Worm (Caenorhabditis elegans) whole organism, L1 larva: ENCODE results near the gene F08H9.3.

Experiments
- F16B12.6 ChIP-seq: fragments of 150-350 bp; optimal IDR thresholded peaks from 2 replicates; lab custom pipeline; 2014; ENCODE audit warnings: missing biosample characterization, missing genetic modification characterization
- Y116A8C.19 ChIP-seq: sonication (generic microtip); optimal IDR thresholded peaks from 2 replicates; lab custom pipeline; 2016; ENCODE audit warnings: missing compliant biosample characterization, missing genetic modification characterization, borderline replicate concordance
- alr-1 ChIP-seq: fragments of 200-800 bp; sonication (Bioruptor generic); optimal IDR thresholded peaks from 2 replicates; lab custom pipeline; 2018; ENCODE audit warnings: borderline replicate concordance, mild to moderate bottlenecking, missing genetic modification characterization, missing compliant biosample characterization
- ama-1 ChIP-seq: fragments of 150-350 bp; optimal IDR thresholded peaks from 2 replicates; lab custom pipeline; 2014
- ceh-63 ChIP-seq: fragments of 200-800 bp; sonication (Bioruptor generic); optimal IDR thresholded peaks from 2 replicates; lab custom pipeline; 2018; ENCODE audit warnings: mild to moderate bottlenecking, missing genetic modification characterization, missing compliant biosample characterization
- ceh-8 ChIP-seq: fragments of 200-800 bp; sonication (Bioruptor generic); optimal IDR thresholded peaks from 2 replicates; lab custom pipeline; 2018; ENCODE audit warnings: mild to moderate bottlenecking, missing genetic modification characterization, moderate library complexity, missing compliant biosample characterization
- ces-1 ChIP-seq: fragments of 150-350 bp; optimal IDR thresholded peaks from 2 replicates; lab custom pipeline; 2014; ENCODE audit warnings: missing biosample characterization, missing genetic modification reagents, missing genetic modification characterization
- dpl-1 ChIP-seq, 3 experiments: fragments of 150-350 bp in 2 of 3; sonication (generic microtip) in 1 of 3; optimal IDR thresholded peaks; 2 replicates each; lab custom pipeline; 2014 to 2017; ENCODE audit warnings: missing biosample characterization in 3 of 3, missing genetic modification characterization in 3 of 3, missing genetic modification reagents in 3 of 3
- efl-3 ChIP-seq: fragments of 200-800 bp; sonication (Bioruptor generic); optimal IDR thresholded peaks from 2 replicates; lab custom pipeline; 2018; ENCODE audit warnings: mild to moderate bottlenecking, missing genetic modification characterization, missing compliant biosample characterization
- elt-2 ChIP-seq: sonication (generic microtip); optimal IDR thresholded peaks from 2 replicates; lab custom pipeline; 2016; ENCODE audit warnings: missing genetic modification characterization, mild to moderate bottlenecking, inconsistent platforms, missing compliant biosample characterization, missing genetic modification reagents
- ets-5 ChIP-seq: fragments of 200-800 bp; sonication (Bioruptor generic); IDR thresholded peaks from 2 replicates; pipeline ENCODE4 v1.3.6; 2022; ENCODE audit warnings: missing genetic modification characterization, missing compliant biosample characterization
- fkh-8 ChIP-seq: sonication (generic microtip); optimal IDR thresholded peaks from 2 replicates; lab custom pipeline; 2016; ENCODE audit warnings: mild to moderate bottlenecking, missing genetic modification characterization, missing compliant biosample characterization
- grh-1 ChIP-seq: fragments of 200-800 bp; sonication (Bioruptor generic); IDR thresholded peaks from 2 replicates; pipeline ENCODE4 v1.3.6; 2022; ENCODE audit warnings: missing genetic modification reagents, missing genetic modification characterization, missing compliant biosample characterization
- hlh-4 ChIP-seq: sonication (generic microtip); optimal IDR thresholded peaks from 2 replicates; lab custom pipeline; 2016; ENCODE audit warnings: mild to moderate bottlenecking, missing genetic modification characterization, missing compliant biosample characterization
- hpl-2 ChIP-seq: fragments of 150-350 bp; optimal IDR thresholded peaks from 2 replicates; lab custom pipeline; 2014; ENCODE audit warnings: missing biosample characterization, missing genetic modification reagents, missing genetic modification characterization
- irx-1 ChIP-seq: sonication (generic microtip); optimal IDR thresholded peaks from 2 replicates; lab custom pipeline; 2016; ENCODE audit warnings: missing genetic modification characterization, missing compliant biosample characterization
- isw-1 ChIP-seq: fragments of 200-800 bp; sonication (Bioruptor generic); IDR thresholded peaks from 2 replicates; pipeline ENCODE4 v1.3.6; 2022; ENCODE audit warnings: missing genetic modification characterization, missing compliant biosample characterization
- lin-14 ChIP-seq: fragments of 200-800 bp; sonication (Bioruptor generic); optimal IDR thresholded peaks from 2 replicates; lab custom pipeline; 2018; ENCODE audit warnings: mild to moderate bottlenecking, missing genetic modification characterization, moderate library complexity, missing compliant biosample characterization
- lin-35 ChIP-seq, 2 experiments: fragments of 150-350 bp; optimal IDR thresholded peaks; 2 replicates each; lab custom pipeline; 2014; ENCODE audit warnings: missing biosample characterization in 2 of 2, missing genetic modification characterization in 2 of 2, missing genetic modification reagents in 2 of 2
- lin-39 ChIP-seq: fragments of 150-350 bp; optimal IDR thresholded peaks from 2 replicates; lab custom pipeline; 2014; ENCODE audit warnings: missing biosample characterization, missing genetic modification reagents, missing genetic modification characterization
- mdl-1 ChIP-seq, 2 experiments: fragments of 150-350 bp; optimal IDR thresholded peaks; 2 replicates each; lab custom pipeline; 2014 to 2017; ENCODE audit warnings: missing biosample characterization in 2 of 2, missing genetic modification characterization in 2 of 2, inconsistent platforms in 1 of 2
- mef-2 ChIP-seq: fragments of 150-350 bp; optimal IDR thresholded peaks from 2 replicates; lab custom pipeline; 2014; ENCODE audit warnings: missing biosample characterization, missing genetic modification characterization
- mep-1 ChIP-seq: fragments of 150-350 bp; optimal IDR thresholded peaks from 2 replicates; lab custom pipeline; 2014; ENCODE audit warnings: missing biosample characterization, missing genetic modification characterization
- nhr-237 ChIP-seq: fragments of 150-350 bp; optimal IDR thresholded peaks from 2 replicates; lab custom pipeline; 2014; ENCODE audit warnings: missing biosample characterization, missing genetic modification characterization
- nhr-71 ChIP-seq: sonication (generic microtip); optimal IDR thresholded peaks from 2 replicates; lab custom pipeline; 2016; ENCODE audit warnings: mild to moderate bottlenecking, missing genetic modification characterization, moderate library complexity, missing compliant biosample characterization
- nhr-76 ChIP-seq: sonication (generic microtip); optimal IDR thresholded peaks from 2 replicates; lab custom pipeline; 2017; ENCODE audit warnings: missing biosample characterization, missing genetic modification characterization
- pax-3 ChIP-seq: fragments of 200-800 bp; sonication (Bioruptor generic); optimal IDR thresholded peaks from 2 replicates; lab custom pipeline; 2018; ENCODE audit warnings: mild to moderate bottlenecking, missing genetic modification characterization, moderate library complexity, missing compliant biosample characterization
- rnt-1 ChIP-seq: sonication (generic microtip); optimal IDR thresholded peaks from 2 replicates; lab custom pipeline; 2016; ENCODE audit warnings: mild to moderate bottlenecking, missing genetic modification characterization, moderate library complexity, missing compliant biosample characterization
- skn-1 ChIP-seq: fragments of 150-350 bp; optimal IDR thresholded peaks from 2 replicates; lab custom pipeline; 2014; ENCODE audit warnings: missing biosample characterization, missing genetic modification characterization
- snpc-4 ChIP-seq: fragments of 150-350 bp; optimal IDR thresholded peaks from 2 replicates; lab custom pipeline; 2014; ENCODE audit warnings: missing biosample characterization, missing genetic modification characterization
- sptf-1 ChIP-seq: fragments of 150-350 bp; optimal IDR thresholded peaks from 2 replicates; lab custom pipeline; 2014; ENCODE audit warnings: missing biosample characterization, missing genetic modification characterization
- swsn-7 ChIP-seq: sonication (generic microtip); optimal IDR thresholded peaks from 2 replicates; lab custom pipeline; 2016; ENCODE audit warnings: missing genetic modification characterization, missing compliant biosample characterization
- unc-62 ChIP-seq: fragments of 150-350 bp; optimal IDR thresholded peaks from 2 replicates; lab custom pipeline; 2014; ENCODE audit warnings: missing biosample characterization, missing genetic modification reagents, missing genetic modification characterization
- unc-86 ChIP-seq: sonication (generic microtip); optimal IDR thresholded peaks from 2 replicates; lab custom pipeline; 2016; ENCODE audit warnings: missing genetic modification characterization, missing compliant biosample characterization
- unc-98 ChIP-seq: fragments of 200-800 bp; sonication (Bioruptor generic); IDR thresholded peaks from 2 replicates; pipeline ENCODE4 v1.3.6; 2022; ENCODE audit warnings: missing genetic modification characterization, missing compliant biosample characterization
- xbp-1 ChIP-seq: sonication (generic microtip); optimal IDR thresholded peaks from 2 replicates; lab custom pipeline; 2016; ENCODE audit warnings: missing genetic modification characterization, missing compliant biosample characterization

Gene F08H9.3

DNA sequence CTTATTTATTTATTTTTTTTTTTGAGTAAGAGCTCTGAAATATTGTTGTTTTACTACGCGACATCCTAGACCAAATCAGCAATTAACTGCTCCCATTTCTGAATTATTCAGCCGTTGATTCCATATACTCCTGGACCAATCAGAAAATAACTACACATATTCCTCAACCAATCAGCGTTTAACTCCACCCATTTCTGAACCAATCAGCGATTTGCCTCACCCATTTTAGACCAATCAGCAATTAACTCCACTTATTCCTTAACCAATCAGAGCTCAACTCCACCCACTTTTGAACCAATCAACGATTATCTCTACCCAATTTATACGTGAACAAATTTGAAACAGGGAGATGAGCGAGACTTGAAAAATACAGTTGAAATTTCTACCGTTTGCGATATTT, 30.5 kb upstream of the F08H9.3 start:
- TF ChIP-seq unc-86 (tag; lab: Kevin White, UChicago): no peak
- TF ChIP-seq nhr-237: no peak
- no peak for TF ChIP-seq sptf-1 (tag; lab: Kevin White, UChicago)
- no peak for TF ChIP-seq hlh-4 (tag; lab: Kevin White, UChicago)
- TF ChIP-seq ama-1 (lab: Kevin White, UChicago): no peak
- no peak for TF ChIP-seq mdl-1 (tag; optimal IDR thresholded peaks at IDR 0.05; lab: Kevin White, UChicago)
- TF ChIP-seq rnt-1 (tag; lab: Kevin White, UChicago): no peak
- no peak for TF ChIP-seq lin-35 (GFP tag; optimal IDR thresholded peaks at IDR 0.05; lab: Kevin White, UChicago)
- TF ChIP-seq ceh-63 (GFP tag; lab: Kevin White, UChicago): no peak
- no peak for TF ChIP-seq mep-1 (tag; lab: Kevin White, UChicago)
- no peak for TF ChIP-seq unc-98 (GFP tag; lab: Robert Waterston, UW)
- TF ChIP-seq dpl-1 (GFP tag; optimal IDR thresholded peaks at IDR 0.05; lab: Kevin White, UChicago): no peak
- TF ChIP-seq unc-62 (GFP tag; lab: Kevin White, UChicago): no peak
- TF ChIP-seq ces-1 (GFP tag; lab: Kevin White, UChicago): no peak
- TF ChIP-seq isw-1: no peak
- TF ChIP-seq elt-2: no peak
- TF ChIP-seq pax-3 (tag; lab: Kevin White, UChicago): no peak
- no peak for TF ChIP-seq ets-5 (GFP tag; lab: Robert Waterston, UW)
- TF ChIP-seq alr-1: no peak
- TF ChIP-seq xbp-1 (tag; lab: Kevin White, UChicago): no peak

- no peak for TF ChIP-seq rnt-1 (tag; lab: Kevin White, UChicago)
- peak; percentile 25 for TF ChIP-seq lin-14 (GFP tag; lab: Kevin White, UChicago)
- no peak for TF ChIP-seq pax-3 (tag; lab: Kevin White, UChicago)
These were observed 28.0 kb upstream of the F08H9.3 start for ce11 chrV:14491097-14491496.

ce11 chrV:14484582-14484981, 21.4 kb upstream of the F08H9.3 start, which contains the start of gene R02D5.4:
Gene R02D5.4, minus strand, starts transcription at chrV:14484682.
- TF ChIP-seq nhr-76: no peak
- TF ChIP-seq Y116A8C.19 (tag; lab: Kevin White, UChicago): no peak
- TF ChIP-seq sptf-1 (tag; lab: Kevin White, UChicago): no peak
- TF ChIP-seq ceh-8 (GFP tag; lab: Kevin White, UChicago): no peak
- no peak for TF ChIP-seq ama-1 (lab: Kevin White, UChicago)
- no peak for TF ChIP-seq nhr-71 (tag; lab: Kevin White, UChicago)
- no peak for TF ChIP-seq efl-3 (GFP tag; lab: Kevin White, UChicago)
- TF ChIP-seq grh-1 (GFP tag; lab: Robert Waterston, UW): no peak
- TF ChIP-seq irx-1 (tag; lab: Kevin White, UChicago): no peak
- no peak for TF ChIP-seq hpl-2 (GFP tag; lab: Kevin White, UChicago)
- no peak for TF ChIP-seq mdl-1 (tag; optimal IDR thresholded peaks at IDR 0.05; lab: Kevin White, UChicago)
- TF ChIP-seq skn-1 (tag; lab: Kevin White, UChicago): no peak
- TF ChIP-seq lin-39 (tag; lab: Kevin White, UChicago): no peak
- TF ChIP-seq F16B12.6 (tag; lab: Kevin White, UChicago): no peak
- no peak for TF ChIP-seq snpc-4 (tag; lab: Kevin White, UChicago)
- no peak for TF ChIP-seq fkh-8 (tag; lab: Kevin White, UChicago)
- TF ChIP-seq mef-2 (tag; lab: Kevin White, UChicago): no peak

DNA sequence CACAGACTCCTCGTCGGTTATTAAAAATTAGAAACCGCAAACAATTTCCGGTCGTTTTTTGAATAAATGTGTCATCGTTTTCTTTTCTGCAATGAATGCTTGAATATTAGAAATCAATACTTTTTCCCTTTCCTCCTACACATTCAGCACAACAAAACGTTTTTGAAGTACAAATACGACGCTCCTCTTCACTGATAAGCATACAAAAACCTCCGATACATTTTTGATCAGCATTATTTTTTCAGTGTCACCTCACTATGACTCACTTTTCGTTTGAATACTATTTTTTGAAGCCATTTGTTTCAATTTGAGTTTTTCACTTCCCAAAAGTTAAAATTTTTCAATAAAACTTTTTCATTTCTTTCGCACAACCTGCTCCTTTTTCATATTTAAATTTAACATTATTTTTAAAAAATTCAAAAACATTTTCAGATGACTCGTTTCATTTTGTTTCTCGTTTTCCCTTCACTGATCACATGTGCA, 19.6 kb upstream of the F08H9.3 start, which contains the start of gene R02D5.3:
R02D5.3 (plus strand) TSS at position 433 of the 483 bp plus-strand sequence.
- TF ChIP-seq efl-3 (GFP tag; lab: Kevin White, UChicago): no peak
- peak; percentile 34 for TF ChIP-seq elt-2
- no peak for TF ChIP-seq swsn-7 (tag; lab: Kevin White, UChicago)
- no peak for TF ChIP-seq ceh-63 (GFP tag; lab: Kevin White, UChicago)
